Worm (Caenorhabditis elegans): Measurements from ENCODE around the gene col-13.

Gene col-13

ce11 chrV:10465478-10465877, 43.8 kb upstream of the col-13 start:
- TF ChIP-seq unc-62 (GFP tag; optimal IDR thresholded peaks at IDR 0.05) (no peak), ceh-43 (GFP tag; optimal IDR thresholded peaks at IDR 0.05) (no peak), drap-1 (GFP tag; optimal IDR thresholded peaks at IDR 0.05) (no peak), nhr-28 (tag; optimal IDR thresholded peaks at IDR 0.05) (no peak), pha-4 (tag; optimal IDR thresholded peaks at IDR 0.05) (no peak), mls-2 (tag; optimal IDR thresholded peaks at IDR 0.05) (no peak), cnd-1 (tag; optimal IDR thresholded peaks at IDR 0.05) (no peak), ceh-39 (tag; optimal IDR thresholded peaks at IDR 0.05) (no peak), sptf-1 (tag; optimal IDR thresholded peaks at IDR 0.05) (no peak), unc-120 (tag; optimal IDR thresholded peaks at IDR 0.05; ENCODE audit: poor library complexity, severe bottlenecking) (no peak), lin-13 (tag; optimal IDR thresholded peaks at IDR 0.05) (no peak), elt-1 (tag; optimal IDR thresholded peaks at IDR 0.05; ENCODE audit: borderline replicate concordance, insufficient read depth) (no peak), nhr-237 (tag; optimal IDR thresholded peaks at IDR 0.05) (no peak), tbx-8 (GFP tag; optimal IDR thresholded peaks at IDR 0.05) (no peak)

- TF ChIP-seq pha-4 (tag; optimal IDR thresholded peaks at IDR 0.05) (no peak), ceh-43 (GFP tag; optimal IDR thresholded peaks at IDR 0.05) (no peak), nhr-12 (tag; optimal IDR thresholded peaks at IDR 0.05) (no peak), mep-1 (tag; optimal IDR thresholded peaks at IDR 0.05) (no peak), ceh-39 (tag; optimal IDR thresholded peaks at IDR 0.05) (no peak), flh-1 (GFP tag; optimal IDR thresholded peaks at IDR 0.05) (no peak), ceh-83 (GFP tag; optimal IDR thresholded peaks at IDR 0.05) (no peak), lin-13 (tag; optimal IDR thresholded peaks at IDR 0.05) (no peak), ces-1 (GFP tag; optimal IDR thresholded peaks at IDR 0.05) (no peak), unc-120 (tag; optimal IDR thresholded peaks at IDR 0.05; ENCODE audit: poor library complexity, severe bottlenecking) (no peak), lin-32 (GFP tag; optimal IDR thresholded peaks at IDR 0.05) (no peak), unc-39 (tag; optimal IDR thresholded peaks at IDR 0.05) (no peak), sem-2 (GFP tag; optimal IDR thresholded peaks at IDR 0.05) (no peak)
These were observed 43.0 kb upstream of the col-13 start for ce11 chrV:10464746-10465145.

- no peak for TF ChIP-seq ces-1 (GFP tag; optimal IDR thresholded peaks at IDR 0.05)
- TF ChIP-seq nhr-28 (tag; optimal IDR thresholded peaks at IDR 0.05), result no peak
- no peak for TF ChIP-seq zip-8 (tag; optimal IDR thresholded peaks at IDR 0.05)
- no peak for TF ChIP-seq lin-13 (tag; optimal IDR thresholded peaks at IDR 0.05)
These were observed 42.5 kb upstream of the col-13 start for ce11 chrV:10464160-10464559.

- no peak for TF ChIP-seq flh-1 (GFP tag; optimal IDR thresholded peaks at IDR 0.05)
- no peak for TF ChIP-seq ces-1 (GFP tag; optimal IDR thresholded peaks at IDR 0.05)
- TF ChIP-seq cnd-1 (tag; optimal IDR thresholded peaks at IDR 0.05), result no peak
- no peak for TF ChIP-seq snpc-4 (tag; optimal IDR thresholded peaks at IDR 0.05)
- no peak for TF ChIP-seq M03D4.4 (tag; optimal IDR thresholded peaks at IDR 0.05)
- TF ChIP-seq lin-32 (GFP tag; optimal IDR thresholded peaks at IDR 0.05), result no peak
- no peak for TF ChIP-seq elt-3 (tag; optimal IDR thresholded peaks at IDR 0.05)
- TF ChIP-seq hlh-1 (tag; optimal IDR thresholded peaks at IDR 0.05), result no peak
- no peak for TF ChIP-seq ceh-83 (GFP tag; optimal IDR thresholded peaks at IDR 0.05)
- no peak for TF ChIP-seq bed-3 (GFP tag; optimal IDR thresholded peaks at IDR 0.05)
- TF ChIP-seq lin-13 (tag; optimal IDR thresholded peaks at IDR 0.05), result no peak
- TF ChIP-seq pha-4 (tag; optimal IDR thresholded peaks at IDR 0.05), result no peak
- no peak for TF ChIP-seq mls-2 (tag; optimal IDR thresholded peaks at IDR 0.05)
- no peak for TF ChIP-seq mab-5 (tag; optimal IDR thresholded peaks at IDR 0.05)
- no peak for TF ChIP-seq nhr-12 (tag; optimal IDR thresholded peaks at IDR 0.05)
- no peak for TF ChIP-seq unc-39 (tag; optimal IDR thresholded peaks at IDR 0.05)
- no peak for TF ChIP-seq nhr-2 (tag; optimal IDR thresholded peaks at IDR 0.05)
- no peak for TF ChIP-seq zip-8 (tag; optimal IDR thresholded peaks at IDR 0.05)
- no peak for TF ChIP-seq unc-62 (GFP tag; optimal IDR thresholded peaks at IDR 0.05)
These were observed 41.6 kb upstream of the col-13 start, which contains the start of gene F22E12.3 for ce11 chrV:10463276-10463675. TSS of gene F22E12.3 (minus strand) at chrV:10463376.

ce11 chrV:10462066-10462465, 40.4 kb upstream of the col-13 start, which contains the start of gene chw-1:
TSS of gene chw-1 (plus strand) at chrV:10462282.
- no peak for TF ChIP-seq ham-2 (GFP tag; optimal IDR thresholded peaks at IDR 0.05)
- TF ChIP-seq mep-1 (tag; optimal IDR thresholded peaks at IDR 0.05), result no peak
- TF ChIP-seq nhr-2 (tag; optimal IDR thresholded peaks at IDR 0.05), result no peak
- TF ChIP-seq zip-8 (tag; optimal IDR thresholded peaks at IDR 0.05), result no peak
- TF ChIP-seq bed-3 (GFP tag; optimal IDR thresholded peaks at IDR 0.05), result no peak
- TF ChIP-seq ztf-11 (tag; optimal IDR thresholded peaks at IDR 0.05), result no peak
- no peak for TF ChIP-seq hlh-1 (tag; optimal IDR thresholded peaks at IDR 0.05)
- no peak for TF ChIP-seq lin-32 (GFP tag; optimal IDR thresholded peaks at IDR 0.05)
- no peak for TF ChIP-seq drap-1 (GFP tag; optimal IDR thresholded peaks at IDR 0.05)
- no peak for TF ChIP-seq ces-1 (GFP tag; optimal IDR thresholded peaks at IDR 0.05)
- no peak for TF ChIP-seq sem-2 (GFP tag; optimal IDR thresholded peaks at IDR 0.05)
- no peak for TF ChIP-seq nhr-12 (tag; optimal IDR thresholded peaks at IDR 0.05)
- no peak for TF ChIP-seq elt-3 (tag; optimal IDR thresholded peaks at IDR 0.05)
- TF ChIP-seq nhr-237 (tag; optimal IDR thresholded peaks at IDR 0.05), result no peak
- no peak for TF ChIP-seq ceh-83 (GFP tag; optimal IDR thresholded peaks at IDR 0.05)
- TF ChIP-seq nhr-28 (tag; optimal IDR thresholded peaks at IDR 0.05), result no peak
- TF ChIP-seq elt-1 (tag; optimal IDR thresholded peaks at IDR 0.05; ENCODE audit: borderline replicate concordance, insufficient read depth), result no peak
- no peak for TF ChIP-seq tbx-8 (GFP tag; optimal IDR thresholded peaks at IDR 0.05)
- TF ChIP-seq pha-4 (tag; optimal IDR thresholded peaks at IDR 0.05), result no peak
- TF ChIP-seq lin-13 (tag; optimal IDR thresholded peaks at IDR 0.05), result no peak

Data from whole organism, mixed stage, embryonic.